Fruit fly (Drosophila melanogaster) whole organism, embryonic: ENCODE data around the gene CG31777.

ENCODE experiments used
- Abd-B ChIP-seq: fragments of 200-800 bp; sonication (Bioruptor generic); optimal IDR thresholded peaks from 2 replicates; lab custom pipeline; 2018; ENCODE audit warnings: missing biosample characterization, mild to moderate bottlenecking, missing genetic modification characterization, moderate library complexity
- Adf1 ChIP-seq: fragments of 200-800 bp; sonication (Bioruptor generic); IDR thresholded peaks from 2 replicates; pipeline ENCODE4 v1.3.6; 2022; ENCODE audit warnings: missing biosample characterization, missing genetic modification characterization
- Aef1 ChIP-seq: fragments of 200-800 bp; sonication (Bioruptor generic); IDR thresholded peaks from 3 replicates; pipeline ENCODE4 v1.3.6; 2022; ENCODE audit warnings: missing biosample characterization, missing genetic modification characterization
- B-H1 ChIP-seq: fragments of 200-800 bp; sonication (Bioruptor generic); IDR thresholded peaks from 3 replicates; pipeline ENCODE4 v1.3.6; 2022; ENCODE audit warnings: missing biosample characterization, missing genetic modification characterization
- CG11398 ChIP-seq: fragments of 200-800 bp; sonication (Bioruptor generic); optimal IDR thresholded peaks from 2 replicates; lab custom pipeline; 2016; ENCODE audit warnings: missing biosample characterization, missing genetic modification characterization
- CG12155 ChIP-seq: fragments of 200-800 bp; sonication (Bioruptor generic); optimal IDR thresholded peaks from 3 replicates; lab custom pipeline; 2016; ENCODE audit warnings: missing biosample characterization, missing genetic modification characterization
- CG12659 ChIP-seq: fragments of 200-800 bp; sonication (Bioruptor generic); optimal IDR thresholded peaks from 3 replicates; lab custom pipeline; 2017; ENCODE audit warnings: mild to moderate bottlenecking, missing biosample characterization, missing genetic modification reagents, missing genetic modification characterization
- CG12769 ChIP-seq: fragments of 200-800 bp; sonication (Bioruptor generic); optimal IDR thresholded peaks from 2 replicates; lab custom pipeline; 2019; ENCODE audit warnings: missing biosample characterization, mild to moderate bottlenecking, missing genetic modification characterization, moderate library complexity
- CG14710 ChIP-seq: fragments of 200-800 bp; sonication (Bioruptor generic); optimal IDR thresholded peaks from 3 replicates; lab custom pipeline; 2019; ENCODE audit warnings: missing biosample characterization, mild to moderate bottlenecking, missing genetic modification characterization, moderate library complexity
- CG14860 ChIP-seq: fragments of 200-800 bp; sonication (Bioruptor generic); IDR thresholded peaks from 3 replicates; pipeline ENCODE4 v1.3.6; 2022; ENCODE audit warnings: missing biosample characterization, missing genetic modification characterization; ENCODE audit not compliant: partially characterized antibody
- CG15269 ChIP-seq: fragments of 200-800 bp; sonication (Bioruptor generic); optimal IDR thresholded peaks from 2 replicates; lab custom pipeline; 2018; ENCODE audit warnings: missing biosample characterization, mild to moderate bottlenecking, missing genetic modification characterization, moderate library complexity
- CG15479 ChIP-seq: fragments of 200-800 bp; sonication (Bioruptor generic); optimal IDR thresholded peaks from 3 replicates; lab custom pipeline; 2019; ENCODE audit warnings: missing biosample characterization, mild to moderate bottlenecking, missing genetic modification characterization, moderate library complexity
- CG16815 ChIP-seq: fragments of 200-800 bp; sonication (Bioruptor generic); optimal IDR thresholded peaks from 3 replicates; lab custom pipeline; 2017; ENCODE audit warnings: missing biosample characterization, mild to moderate bottlenecking, missing genetic modification characterization
- CG17829 ChIP-seq: fragments of 200-800 bp; optimal IDR thresholded peaks from 2 replicates; lab custom pipeline; 2019; ENCODE audit warnings: missing biosample characterization, mild to moderate bottlenecking, missing genetic modification characterization, moderate library complexity
- CG1792 ChIP-seq: fragments of 200-800 bp; sonication (Bioruptor generic); optimal IDR thresholded peaks from 2 replicates; lab custom pipeline; 2016; ENCODE audit warnings: missing biosample characterization, missing genetic modification characterization
- CG2129 ChIP-seq: fragments of 200-800 bp; sonication (Bioruptor generic); IDR thresholded peaks from 2 replicates; pipeline ENCODE4 v1.3.6; 2022; ENCODE audit warnings: missing biosample characterization, missing genetic modification characterization; ENCODE audit not compliant: partially characterized antibody
- CG2875 ChIP-seq: fragments of 200-800 bp; sonication (Bioruptor generic); optimal IDR thresholded peaks from 2 replicates; lab custom pipeline; 2017; ENCODE audit warnings: missing biosample characterization, mild to moderate bottlenecking, missing genetic modification characterization, missing genetic modification reagents
- CG30020 ChIP-seq: fragments of 200-800 bp; optimal IDR thresholded peaks from 2 replicates; lab custom pipeline; 2019; ENCODE audit warnings: missing biosample characterization, mild to moderate bottlenecking, missing genetic modification characterization, moderate library complexity
- CG3065 ChIP-seq: fragments of 200-800 bp; sonication (Bioruptor generic); optimal IDR thresholded peaks from 2 replicates; lab custom pipeline; 2016; ENCODE audit warnings: missing biosample characterization, missing genetic modification characterization
- CG6683 ChIP-seq: fragments of 200-800 bp; sonication (Bioruptor generic); optimal IDR thresholded peaks from 2 replicates; lab custom pipeline; 2017; ENCODE audit warnings: missing biosample characterization, mild to moderate bottlenecking, missing genetic modification characterization, missing genetic modification reagents
- CG6689 ChIP-seq: fragments of 200-800 bp; sonication (Bioruptor generic); IDR thresholded peaks from 2 replicates; pipeline ENCODE4 v1.3.6; 2022; ENCODE audit warnings: missing biosample characterization, missing genetic modification characterization
- CG6854 ChIP-seq: fragments of 200-800 bp; sonication (Bioruptor generic); optimal IDR thresholded peaks from 3 replicates; lab custom pipeline; 2017; ENCODE audit warnings: missing biosample characterization, mild to moderate bottlenecking, missing genetic modification characterization
- CG7271 ChIP-seq: fragments of 200-800 bp; sonication (Bioruptor generic); optimal IDR thresholded peaks from 2 replicates; lab custom pipeline; 2018; ENCODE audit warnings: missing biosample characterization, mild to moderate bottlenecking, missing genetic modification characterization, moderate library complexity
- CG9876 ChIP-seq: fragments of 200-800 bp; sonication (Bioruptor generic); optimal IDR thresholded peaks from 2 replicates; lab custom pipeline; 2016; ENCODE audit warnings: missing biosample characterization, missing genetic modification characterization
- CG9932 ChIP-seq: fragments of 200-800 bp; sonication (Bioruptor generic); IDR thresholded peaks from 2 replicates; pipeline ENCODE4 v1.3.6; 2022; ENCODE audit warnings: missing biosample characterization, missing genetic modification characterization
- Doc3 ChIP-seq: fragments of 200-800 bp; sonication (Bioruptor generic); IDR thresholded peaks from 3 replicates; pipeline ENCODE4 v1.3.6; 2022; ENCODE audit warnings: missing biosample characterization, missing genetic modification characterization; ENCODE audit not compliant: partially characterized antibody
- Hmr ChIP-seq: fragments of 200-800 bp; sonication (Bioruptor generic); optimal IDR thresholded peaks from 3 replicates; lab custom pipeline; 2017; ENCODE audit warnings: mild to moderate bottlenecking, missing biosample characterization, missing genetic modification reagents, missing genetic modification characterization
- Myb ChIP-seq: fragments of 200-800 bp; sonication (Bioruptor generic); optimal IDR thresholded peaks from 2 replicates; lab custom pipeline; 2016; ENCODE audit warnings: missing biosample characterization, missing genetic modification characterization
- NFAT ChIP-seq: fragments of 200-800 bp; sonication (Bioruptor generic); IDR thresholded peaks from 2 replicates; pipeline ENCODE4 v1.3.6; 2022; ENCODE audit warnings: missing biosample characterization, missing genetic modification characterization
- NK7.1 ChIP-seq: fragments of 200-800 bp; sonication (Bioruptor generic); optimal IDR thresholded peaks from 3 replicates; lab custom pipeline; 2016; ENCODE audit warnings: missing biosample characterization, missing genetic modification characterization
- Oaz ChIP-seq: fragments of 200-800 bp; sonication (Bioruptor generic); IDR thresholded peaks from 2 replicates; pipeline ENCODE4 v1.3.6; 2022; ENCODE audit warnings: missing biosample characterization, missing genetic modification characterization
- Sry-δ ChIP-seq: fragments of 200-800 bp; sonication (Bioruptor generic); optimal IDR thresholded peaks from 2 replicates; lab custom pipeline; 2016; ENCODE audit warnings: missing biosample characterization, missing genetic modification characterization
- Tbp ChIP-seq: fragments of >200 bp; optimal IDR thresholded peaks from 2 replicates; lab custom pipeline; 2018; ENCODE audit warnings: missing biosample characterization, missing genetic modification characterization
- ab ChIP-seq: fragments of 200-800 bp; sonication (Bioruptor generic); optimal IDR thresholded peaks from 2 replicates; lab custom pipeline; 2016; ENCODE audit warnings: missing biosample characterization, missing genetic modification characterization
- abd-A ChIP-seq: fragments of 200-800 bp; sonication (Bioruptor generic); optimal IDR thresholded peaks from 3 replicates; lab custom pipeline; 2019; ENCODE audit warnings: missing biosample characterization, mild to moderate bottlenecking, missing genetic modification characterization, moderate library complexity
- crp ChIP-seq, 2 experiments: fragments of 200-800 bp; sonication (Bioruptor generic); optimal IDR thresholded peaks; 2 replicates in 1 of 2; 3 replicates in 1 of 2; lab custom pipeline; 2017; ENCODE audit warnings: missing biosample characterization in 2 of 2, missing genetic modification characterization in 2 of 2, mild to moderate bottlenecking in 1 of 2, moderate library complexity in 1 of 2
- da ChIP-seq: fragments of 200-800 bp; sonication (Bioruptor generic); optimal IDR thresholded peaks from 2 replicates; lab custom pipeline; 2016; ENCODE audit warnings: missing biosample characterization, missing genetic modification characterization
- dati ChIP-seq: fragments of 200-800 bp; sonication (Bioruptor generic); IDR thresholded peaks from 2 replicates; pipeline ENCODE4 v1.3.6; 2022; ENCODE audit warnings: missing biosample characterization, missing genetic modification characterization
- dmrt99B ChIP-seq: fragments of 200-800 bp; sonication (Bioruptor generic); optimal IDR thresholded peaks from 2 replicates; lab custom pipeline; 2018; ENCODE audit warnings: missing biosample characterization, mild to moderate bottlenecking, missing genetic modification characterization, moderate library complexity
- dpn ChIP-seq, 2 experiments: fragments of 200-800 bp; sonication (Bioruptor generic); optimal IDR thresholded peaks; 3 replicates each; lab custom pipeline; 2016; ENCODE audit warnings: missing biosample characterization in 2 of 2, missing genetic modification characterization in 2 of 2
- fd3F ChIP-seq: fragments of 200-800 bp; sonication (Bioruptor generic); optimal IDR thresholded peaks from 2 replicates; lab custom pipeline; 2018; ENCODE audit warnings: missing biosample characterization, mild to moderate bottlenecking, missing genetic modification characterization, moderate library complexity
- gem ChIP-seq: fragments of 200-800 bp; sonication (Bioruptor generic); optimal IDR thresholded peaks from 2 replicates; lab custom pipeline; 2019; ENCODE audit warnings: missing biosample characterization, mild to moderate bottlenecking, missing genetic modification characterization, moderate library complexity
- grn ChIP-seq: fragments of 200-800 bp; sonication (Bioruptor generic); optimal IDR thresholded peaks from 3 replicates; lab custom pipeline; 2017; ENCODE audit warnings: missing biosample characterization, missing genetic modification characterization
- kay ChIP-seq: fragments of 200-800 bp; sonication (Bioruptor generic); optimal IDR thresholded peaks from 2 replicates; lab custom pipeline; 2016; ENCODE audit warnings: missing biosample characterization, missing genetic modification characterization
- otp ChIP-seq: fragments of 200-800 bp; sonication (Bioruptor generic); IDR thresholded peaks from 3 replicates; pipeline ENCODE4, ENCODE4 v1.3.6; 2022; ENCODE audit warnings: missing biosample characterization, missing genetic modification characterization
- sna ChIP-seq: fragments of 200-800 bp; sonication (Bioruptor generic); IDR thresholded peaks from 2 replicates; pipeline ENCODE4 v1.3.6; 2022; ENCODE audit warnings: missing biosample characterization, missing genetic modification characterization; ENCODE audit not compliant: partially characterized antibody
- stwl ChIP-seq: fragments of 200-800 bp; sonication (Bioruptor generic); optimal IDR thresholded peaks from 3 replicates; lab custom pipeline; 2018; ENCODE audit warnings: missing biosample characterization, mild to moderate bottlenecking, missing genetic modification characterization, moderate library complexity
- zen ChIP-seq: fragments of 200-800 bp; sonication (Bioruptor generic); optimal IDR thresholded peaks from 3 replicates; lab custom pipeline; 2018; ENCODE audit warnings: missing biosample characterization, mild to moderate bottlenecking, missing genetic modification characterization, moderate library complexity

The CG31777 gene

dm6 chr2L:3657349-3658142, 49.3 kb downstream of the CG31777 start (continued):
- TF ChIP-seq CG7271 (tag; lab: Kevin White, UChicago) (no peak), Abd-B (GFP tag; lab: Kevin White, UChicago) (peak; percentile 53), dati (GFP tag; lab: Robert Waterston, UW) (no peak), B-H1 (GFP tag; lab: Robert Waterston, UW) (peak; percentile 31; the same call in 1 of the 3 replicates), grn (peak; percentile 1), CG14860 (GFP tag; lab: Robert Waterston, UW) (no peak), Doc3 (no peak), abd-A (tag; lab: Kevin White, UChicago) (peak; percentile 72), kay (GFP tag; lab: Kevin White, UChicago) (peak; percentile 54), crp (GFP tag; optimal IDR thresholded peaks at IDR 0.05; lab: Kevin White, UChicago) (no peak), NFAT (GFP tag; lab: Robert Waterston, UW) (peak; percentile 48; the same call in 1 of the 2 replicates), fd3F (GFP tag; lab: Kevin White, UChicago) (no peak), Hmr (GFP tag; lab: Kevin White, UChicago) (peak; percentile 64), CG2875 (GFP tag; lab: Kevin White, UChicago) (no peak), CG2129 (no peak), CG1792 (peak; percentile 54), CG6689 (GFP tag; lab: Robert Waterston, UW) (no peak), CG15479 (no peak), CG12769 (tag; lab: Kevin White, UChicago) (peak; percentile 78), Oaz (GFP tag; lab: Robert Waterston, UW) (no peak), dpn (GFP tag; optimal IDR thresholded peaks at IDR 0.05; lab: Kevin White, UChicago) (peak; percentile 43 to 71), CG14710 (peak; percentile 51), CG9932 (GFP tag; lab: Robert Waterston, UW) (peak; percentile 63; the same call in 1 of the 2 replicates), da (GFP tag; lab: Kevin White, UChicago) (peak; percentile 24), CG12659 (GFP tag; lab: Kevin White, UChicago) (peak; percentile 32), gem (tag; lab: Kevin White, UChicago) (peak; percentile 39), CG12155 (GFP tag; lab: Kevin White, UChicago) (peak; percentile 35), dmrt99B (tag; lab: Kevin White, UChicago) (peak; percentile 40), CG3065 (GFP tag; lab: Kevin White, UChicago) (no peak), NK7.1 (no peak), stwl (tag; lab: Kevin White, UChicago) (peak; percentile 69), CG11398 (no peak), CG30020 (tag; lab: Kevin White, UChicago) (no peak), Aef1 (peak; percentile 41; the same call in 1 of the 3 replicates), CG16815 (GFP tag; lab: Kevin White, UChicago) (no peak), CG9876 (GFP tag; lab: Kevin White, UChicago) (peak; percentile 52), ab (no peak), Tbp (GFP tag; lab: Kevin White, UChicago) (no peak), sna (GFP tag; lab: Robert Waterston, UW) (no peak), otp (GFP tag; lab: Robert Waterston, UW) (no peak), CG6683 (no peak), zen (tag; lab: Kevin White, UChicago) (peak; percentile 81), CG17829 (tag; lab: Kevin White, UChicago) (peak; percentile 81), Adf1 (peak; percentile 90), CG15269 (tag; lab: Kevin White, UChicago) (no peak), CG6854 (GFP tag; lab: Kevin White, UChicago) (no peak), Myb (GFP tag; lab: Kevin White, UChicago) (peak; percentile 55), Sry-δ (GFP tag; lab: Kevin White, UChicago) (peak; percentile 50)
